Fruit fly (Drosophila melanogaster): ENCODE measurements around the gene CG5906.
A peak's percentile ranks its signal among the peaks of the same experiment; 100 is the strongest.

dm6 chr3L:11833296-11833717, 37.8 kb downstream of the CG5906 start, which contains the start of gene CycA:
- no peak for TF ChIP-seq Smox (GFP tag; optimal IDR thresholded peaks at IDR 0.05)
- no peak for TF ChIP-seq cyc (GFP tag; optimal IDR thresholded peaks at IDR 0.05)
- no peak for TF ChIP-seq CG6854 (GFP tag; optimal IDR thresholded peaks at IDR 0.05)
- TF ChIP-seq Eip75B (GFP tag; optimal IDR thresholded peaks at IDR 0.05): no peak
- TF ChIP-seq CG11902 (GFP tag; optimal IDR thresholded peaks at IDR 0.05): no peak
- no peak for TF ChIP-seq CG11762 (GFP tag; optimal IDR thresholded peaks at IDR 0.05; ENCODE audit: insufficient read depth)
- no peak for TF ChIP-seq CG6276 (GFP tag; optimal IDR thresholded peaks at IDR 0.05)
- peak; percentile 0 for TF ChIP-seq achi (GFP tag; optimal IDR thresholded peaks at IDR 0.05)
- no peak for TF ChIP-seq ss (GFP tag; optimal IDR thresholded peaks at IDR 0.05)
- peak; percentile 68 for TF ChIP-seq Eip78C (GFP tag)

Data from whole organism, prepupa.